Fruit fly (Drosophila melanogaster) whole organism: ENCODE data around the gene Imp.

ENCODE experiments used
- CG8478 ChIP-seq: fragments of >200 bp; optimal IDR thresholded peaks from 2 replicates; lab custom pipeline; 2018; ENCODE audit warnings: inconsistent platforms
- Dll ChIP-seq: fragments of >200 bp; optimal IDR thresholded peaks from 2 replicates; lab custom pipeline; 2017
- EcR ChIP-seq, 2 experiments: fragments of >200 bp; optimal IDR thresholded peaks; 2 replicates each; lab custom pipeline; 2017; ENCODE audit warnings: missing biosample characterization in 2 of 2, missing genetic modification characterization in 2 of 2, missing genetic modification reagents in 2 of 2
- pan ChIP-seq: fragments of >200 bp; optimal IDR thresholded peaks from 2 replicates; lab custom pipeline; 2017
- psq ChIP-seq: fragments of >200 bp; optimal IDR thresholded peaks from 2 replicates; lab custom pipeline; 2017
- usp ChIP-seq: fragments of >200 bp; optimal IDR thresholded peaks from 2 replicates; lab custom pipeline; 2017; ENCODE audit warnings: missing biosample characterization, missing genetic modification characterization, mixed read lengths

Imp gene

DNA sequence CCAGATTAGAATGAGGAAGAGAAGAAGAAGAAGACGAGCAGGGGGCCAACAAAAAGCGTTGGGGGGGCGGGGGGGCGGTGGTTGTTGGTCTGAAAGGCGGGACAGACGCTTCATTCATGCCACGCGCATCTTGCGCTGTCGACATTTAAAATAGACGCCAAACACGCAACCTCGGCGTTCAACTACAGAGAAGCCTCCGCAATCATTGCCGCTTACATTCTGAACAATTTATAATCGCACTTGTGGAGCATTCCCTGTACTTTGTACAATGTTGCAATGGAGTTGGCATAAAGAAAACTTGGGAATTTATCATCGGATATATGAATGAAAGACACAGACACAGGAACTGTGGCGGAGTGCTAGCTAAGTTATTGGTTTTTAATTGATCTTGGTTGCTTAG is 3.3 kb downstream of the Imp start:
- TF ChIP-seq EcR (GFP tag; optimal IDR thresholded peaks at IDR 0.05; lab: Kevin White, UChicago) (no peak), CG8478 (lab: Kevin White, UChicago) (no peak), psq (lab: Kevin White, UChicago) (no peak), usp (GFP tag; lab: Kevin White, UChicago) (no peak), pan (lab: Kevin White, UChicago) (no peak), Dll (lab: Kevin White, UChicago) (no peak)

DNA sequence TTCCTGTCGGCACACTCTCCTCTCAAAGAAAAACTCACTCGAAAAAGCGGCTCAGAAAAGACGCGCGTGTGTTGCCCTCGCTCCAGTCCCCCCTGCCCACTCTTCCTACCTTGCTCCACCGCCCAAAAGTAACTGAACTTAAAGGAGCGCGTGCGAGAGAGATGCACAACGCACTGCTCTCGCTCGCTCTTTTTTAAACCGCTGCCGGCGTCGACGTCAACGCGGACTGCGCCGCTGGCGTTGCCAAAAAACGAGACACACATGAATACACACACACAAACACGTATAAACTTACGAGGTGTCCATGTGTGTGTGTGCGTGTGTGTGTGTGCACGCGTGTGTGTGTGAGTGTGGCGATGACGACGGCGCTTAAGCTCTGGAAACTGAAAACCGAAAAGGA is 7.2 kb downstream of the Imp start:
- no peak for TF ChIP-seq pan (lab: Kevin White, UChicago)
- no peak for TF ChIP-seq usp (GFP tag; lab: Kevin White, UChicago)
- TF ChIP-seq CG8478 (lab: Kevin White, UChicago), result peak; percentile 8
- no peak for TF ChIP-seq Dll (lab: Kevin White, UChicago)
- no peak for TF ChIP-seq EcR (GFP tag; optimal IDR thresholded peaks at IDR 0.05; lab: Kevin White, UChicago)
- no peak for TF ChIP-seq psq (lab: Kevin White, UChicago)

DNA sequence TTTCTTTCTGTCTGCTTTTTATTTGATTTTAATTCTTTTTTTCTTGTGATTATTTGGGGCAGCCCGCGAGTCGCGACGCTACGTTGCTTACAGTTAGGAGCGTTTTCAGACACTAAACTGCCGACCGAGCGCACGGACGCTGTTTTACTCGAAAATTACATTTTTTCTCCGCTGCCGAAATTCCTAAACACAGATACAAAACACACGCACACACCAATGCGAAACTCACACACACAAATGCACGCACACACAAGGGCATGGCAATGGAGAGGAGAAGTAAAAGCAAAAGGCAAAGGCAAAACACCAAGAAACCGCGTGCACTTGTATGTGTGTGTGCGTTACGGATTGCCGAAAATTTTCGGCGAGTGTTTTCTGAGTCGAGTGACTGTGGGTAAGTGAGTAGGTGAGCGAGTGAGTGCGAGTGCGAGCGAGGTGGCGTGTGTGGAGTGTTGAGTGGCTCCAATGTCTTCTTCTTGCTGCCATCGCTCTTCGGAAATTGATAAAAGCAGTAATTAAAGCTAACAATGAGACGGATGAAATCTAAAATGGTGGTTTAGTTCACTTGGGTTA is 8.5 kb downstream of the Imp start:
- TF ChIP-seq pan (lab: Kevin White, UChicago), result no peak
- TF ChIP-seq usp (GFP tag; lab: Kevin White, UChicago), result no peak
- TF ChIP-seq Dll (lab: Kevin White, UChicago), result peak; percentile 36
- no peak for TF ChIP-seq EcR (GFP tag; optimal IDR thresholded peaks at IDR 0.05; lab: Kevin White, UChicago)
- no peak for TF ChIP-seq psq (lab: Kevin White, UChicago)
- TF ChIP-seq CG8478 (lab: Kevin White, UChicago), result peak; percentile 14

DNA sequence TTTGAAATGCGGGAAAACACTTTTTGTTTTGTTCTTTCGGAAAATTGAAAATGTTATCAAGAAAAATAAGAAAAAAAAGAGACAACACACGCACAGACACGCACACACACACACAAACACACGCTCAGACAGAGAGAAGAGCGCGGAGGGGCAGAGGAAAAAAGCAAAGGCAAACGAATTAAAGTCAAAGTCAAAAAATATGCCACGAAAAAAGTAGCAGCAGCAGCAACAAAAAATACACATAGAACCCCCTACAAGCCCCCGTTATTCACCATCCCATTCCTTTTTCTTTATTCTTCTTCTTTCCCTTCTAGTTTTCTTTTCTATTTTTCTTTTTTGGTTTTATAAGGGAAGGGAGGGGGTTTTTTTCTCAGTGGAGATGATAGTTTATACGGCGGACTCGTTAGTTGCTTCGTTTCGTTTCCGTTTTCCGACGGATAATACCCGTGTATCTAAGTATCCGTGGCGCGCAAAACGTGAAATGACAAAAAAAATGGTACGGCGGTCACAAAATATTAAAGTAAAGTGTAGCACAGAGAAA is 9.2 kb downstream of the Imp start:
- no peak for TF ChIP-seq psq (lab: Kevin White, UChicago)

DNA sequence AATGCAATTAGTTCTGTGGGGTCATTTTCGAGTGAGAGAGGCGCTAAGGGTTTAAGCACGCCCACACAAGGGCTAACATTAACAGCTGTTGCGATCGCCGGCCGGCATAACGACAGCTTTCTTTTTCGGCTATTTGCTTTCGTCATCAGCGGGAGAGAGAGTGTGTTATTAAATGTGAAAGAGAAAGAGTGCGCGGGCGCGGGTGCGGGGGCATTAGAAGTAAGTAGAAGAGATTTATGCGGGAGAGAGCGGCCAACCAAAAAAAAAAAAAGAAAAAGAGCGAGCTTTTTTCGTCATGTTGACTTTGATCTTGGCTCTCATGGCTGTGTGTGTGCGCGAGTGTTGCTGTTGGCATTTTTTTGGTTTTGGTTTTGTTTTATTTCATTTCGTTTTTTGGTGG is 10.0 kb downstream of the Imp start:
- TF ChIP-seq pan (lab: Kevin White, UChicago), result no peak
- peak; percentile 27 for TF ChIP-seq Dll (lab: Kevin White, UChicago)
- TF ChIP-seq CG8478 (lab: Kevin White, UChicago), result no peak

DNA sequence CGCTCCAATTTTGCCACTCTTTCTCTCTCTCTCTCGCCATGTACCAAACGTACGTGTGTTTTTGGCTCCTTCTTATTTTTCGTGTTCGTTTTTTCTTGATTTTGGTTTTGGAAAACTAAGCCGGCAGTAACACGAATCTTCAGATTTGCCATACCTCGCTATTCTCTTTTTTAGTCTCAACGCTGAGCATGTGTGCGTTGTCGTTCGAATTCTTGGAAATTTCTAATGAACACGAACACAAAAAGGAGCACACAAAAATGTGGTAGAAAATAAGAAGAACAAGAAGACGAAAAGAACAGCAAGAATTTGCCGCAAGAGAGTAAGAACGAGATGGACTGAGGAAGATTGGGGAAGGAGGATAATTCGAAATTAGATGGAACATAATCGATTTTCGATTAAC is 15.4 kb downstream of the Imp start:
- TF ChIP-seq psq (lab: Kevin White, UChicago), result no peak
- no peak for TF ChIP-seq Dll (lab: Kevin White, UChicago)
- no peak for TF ChIP-seq CG8478 (lab: Kevin White, UChicago)
- no peak for TF ChIP-seq pan (lab: Kevin White, UChicago)
- TF ChIP-seq EcR (GFP tag; optimal IDR thresholded peaks at IDR 0.05; lab: Kevin White, UChicago), result no peak
- TF ChIP-seq usp (GFP tag; lab: Kevin White, UChicago), result no peak

DNA sequence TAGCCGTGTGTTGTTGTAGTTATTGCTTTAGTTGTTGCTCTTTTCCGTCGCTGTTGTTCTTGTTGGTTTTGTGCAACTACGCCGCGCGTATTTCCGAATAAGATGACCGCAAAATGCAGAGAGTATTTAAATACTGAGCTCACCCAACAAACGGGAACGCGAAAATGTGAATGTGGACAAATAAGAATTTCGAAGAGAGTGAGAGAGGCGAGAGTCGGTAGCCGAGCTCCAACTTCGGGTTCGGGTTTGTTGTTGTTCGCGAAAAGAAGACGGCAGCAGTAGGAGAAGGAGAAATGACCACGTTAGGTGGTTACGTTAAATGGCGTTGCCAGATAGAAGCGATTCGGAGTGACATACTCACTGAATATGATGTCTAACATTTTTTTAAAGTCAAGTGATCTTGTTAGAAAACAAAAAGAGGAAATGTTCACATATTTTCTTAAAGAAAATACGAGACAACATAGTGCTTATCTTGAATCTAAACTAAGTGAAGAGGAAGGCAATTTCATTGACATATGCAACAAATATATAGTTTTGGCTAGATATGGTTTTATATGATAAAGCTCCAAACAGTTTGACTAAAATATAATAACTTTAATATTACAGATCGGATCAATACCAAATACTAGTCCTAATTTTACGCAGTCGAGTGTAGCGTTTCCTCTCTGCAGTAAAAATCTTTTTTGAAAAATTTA is 17.2 kb downstream of the Imp start:
- TF ChIP-seq Dll (lab: Kevin White, UChicago) (peak; percentile 47), CG8478 (lab: Kevin White, UChicago) (no peak), psq (lab: Kevin White, UChicago) (no peak), usp (GFP tag; lab: Kevin White, UChicago) (no peak), pan (lab: Kevin White, UChicago) (no peak)

DNA sequence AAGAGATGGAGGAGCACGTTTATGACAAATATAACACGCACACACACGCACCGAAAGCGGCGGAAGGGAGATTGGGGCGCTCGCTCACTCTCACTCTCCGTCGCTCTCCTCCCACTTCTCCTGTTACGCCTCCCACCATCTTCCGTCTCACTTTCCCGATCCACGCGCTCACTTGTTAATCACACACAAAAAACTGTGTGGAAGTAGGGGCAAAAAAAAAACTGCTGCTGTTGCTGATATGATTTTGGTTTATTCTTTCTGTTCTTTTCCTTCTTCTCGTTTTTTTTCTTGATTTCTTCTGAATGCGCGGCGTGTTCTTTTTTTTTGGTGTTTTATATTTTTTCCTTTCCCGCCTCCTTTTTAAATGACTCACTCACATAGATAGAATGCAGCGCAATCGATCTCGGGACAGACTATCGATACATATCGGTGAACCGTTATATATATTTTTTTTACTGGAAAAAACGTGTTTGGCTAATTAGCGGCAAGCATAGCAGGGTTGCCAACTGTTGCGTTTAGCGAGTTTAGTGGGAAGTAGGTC is 18.4 kb downstream of the Imp start:
- TF ChIP-seq Dll (lab: Kevin White, UChicago) (peak; percentile 71), CG8478 (lab: Kevin White, UChicago) (no peak)

DNA sequence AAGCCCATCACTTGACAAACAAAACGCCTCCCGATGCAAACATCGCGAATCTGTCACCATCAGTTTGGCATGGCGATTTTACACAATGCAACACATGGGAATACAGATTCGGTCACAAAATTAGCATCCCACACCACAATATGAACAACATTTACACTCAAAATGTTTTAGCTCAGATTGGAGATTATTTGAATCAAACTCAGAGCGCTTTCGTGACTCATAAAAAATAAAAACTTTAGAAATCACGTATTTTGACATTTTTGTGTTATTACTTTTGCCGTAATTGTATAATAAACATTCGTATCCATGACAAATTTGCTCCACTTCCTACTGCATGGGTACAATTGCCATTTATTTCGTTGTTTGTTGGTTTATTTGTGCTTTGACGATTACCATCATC is 20.0 kb downstream of the Imp start:
- no peak for TF ChIP-seq usp (GFP tag; lab: Kevin White, UChicago)
- no peak for TF ChIP-seq Dll (lab: Kevin White, UChicago)
- no peak for TF ChIP-seq psq (lab: Kevin White, UChicago)
- TF ChIP-seq pan (lab: Kevin White, UChicago), result no peak
- TF ChIP-seq CG8478 (lab: Kevin White, UChicago), result no peak
- TF ChIP-seq EcR (GFP tag; optimal IDR thresholded peaks at IDR 0.05; lab: Kevin White, UChicago), result no peak

DNA sequence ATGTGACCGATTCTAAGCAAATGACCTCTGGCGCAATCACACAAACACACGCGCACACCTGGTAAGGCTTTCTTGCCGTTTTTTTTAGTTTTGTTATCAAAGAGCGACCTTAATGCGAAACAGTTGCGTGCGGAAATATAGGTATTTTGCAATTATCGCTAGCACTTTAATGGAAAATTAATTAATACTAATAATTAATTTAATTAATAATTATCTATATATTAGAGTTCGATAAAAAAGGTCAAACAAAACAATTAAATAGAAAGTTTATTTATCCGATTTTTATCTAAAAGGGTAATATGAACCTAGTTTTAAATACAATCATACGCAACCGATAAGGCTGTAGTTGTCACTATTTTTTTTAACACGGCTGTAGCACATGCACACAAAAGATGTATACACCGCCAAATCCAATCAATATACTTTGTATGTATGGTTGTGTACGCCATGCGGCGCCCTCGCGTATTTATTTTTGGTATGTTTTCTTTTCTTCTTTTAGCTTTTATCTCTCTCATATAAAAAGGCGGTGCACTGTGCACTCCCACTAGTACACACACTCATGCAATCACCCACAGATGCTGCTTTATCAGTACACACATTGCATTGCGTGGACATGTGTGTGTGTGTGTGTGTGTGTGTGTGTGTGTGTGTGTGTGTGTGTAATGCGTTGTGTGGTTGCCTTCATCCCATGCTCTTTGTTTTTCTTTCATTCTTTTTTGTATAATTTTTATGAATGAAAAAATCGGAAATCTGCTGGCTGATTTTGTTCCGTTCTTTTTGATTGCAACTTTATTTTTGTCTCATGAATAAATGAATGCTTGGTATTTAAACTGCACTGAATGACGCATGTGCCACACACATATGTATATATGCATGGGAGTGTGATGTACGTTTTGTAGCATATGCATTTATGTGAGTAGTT is 21.4 kb downstream of the Imp start:
- TF ChIP-seq EcR (GFP tag; optimal IDR thresholded peaks at IDR 0.05; lab: Kevin White, UChicago) (no peak), usp (GFP tag; lab: Kevin White, UChicago) (no peak), CG8478 (lab: Kevin White, UChicago) (no peak), pan (lab: Kevin White, UChicago) (no peak), psq (lab: Kevin White, UChicago) (no peak), Dll (lab: Kevin White, UChicago) (no peak)
